2 worm cellular contexts compared by ENCODE assay signal in the genomic region with DNA sequence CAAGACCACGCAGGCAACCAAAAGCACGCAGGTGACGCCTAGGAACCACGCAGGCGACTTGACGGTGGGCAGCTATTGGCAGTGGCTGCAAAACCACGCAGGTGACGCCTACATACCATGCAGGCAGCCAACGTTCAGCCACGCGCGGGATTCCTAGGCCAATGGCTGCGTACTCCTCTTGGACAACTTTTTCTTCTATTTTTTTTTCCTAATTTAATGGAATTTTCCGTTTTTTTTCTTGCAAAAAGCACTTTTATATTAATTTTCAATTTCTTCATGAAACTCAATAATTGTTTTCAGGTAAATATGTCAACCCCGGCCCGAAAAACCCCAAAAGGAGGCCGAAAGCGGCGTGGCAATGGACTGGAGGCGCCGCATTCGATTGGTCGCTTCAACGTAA.
A peak's percentile ranks its signal among the peaks of the same experiment; 100 is the strongest.
TF ChIP-seq lines count a peak whose summit lies in the region.

A gene (plus strand): TSS at position 301 of the 400 bp plus-strand sequence.

TF ChIP-seq in whole organism, L4 larva, 104 proteins besides CTCF, POLR2A, EP300 and RAD21:
- TF ChIP-seq D1046.2 (GFP tag; IDR thresholded peaks at IDR 0.05; lab: Robert Waterston, UW) (0 out of 2 replicates have a peak, but pooled peaks have one; percentile 26), egl-43 (GFP tag; IDR thresholded peaks at IDR 0.05; lab: Robert Waterston, UW) (0 out of 2 replicates have a peak, but pooled peaks have one; percentile 25), set-16 (GFP tag; IDR thresholded peaks at IDR 0.05; lab: Robert Waterston, UW) (peak; percentile 56)

TF ChIP-seq in whole organism, young adult, 124 proteins besides CTCF, POLR2A, EP300 and RAD21:
- peak; percentile 25; the same call in 1 of the 2 replicates for TF ChIP-seq egrh-3 (GFP tag; IDR thresholded peaks at IDR 0.05; lab: Robert Waterston, UW)
- peak; percentile 42; the same call in 1 of the 2 replicates for TF ChIP-seq dox-1 (GFP tag; IDR thresholded peaks at IDR 0.05; lab: Robert Waterston, UW)
